Worm (Caenorhabditis elegans) whole organism, L4 larva: Measurements from ENCODE around the gene Y43F8B.19.

Experiments used
- F10B5.3 ChIP-seq: sonication (generic microtip); optimal IDR thresholded peaks from 2 replicates; lab custom pipeline; 2016; ENCODE audit warnings: mild to moderate bottlenecking, missing genetic modification characterization, missing compliant biosample characterization
- F37D6.2 ChIP-seq: sonication (generic microtip); optimal IDR thresholded peaks from 2 replicates; lab custom pipeline; 2016; ENCODE audit warnings: mild to moderate bottlenecking, missing genetic modification characterization, missing compliant biosample characterization
- F44E2.7 ChIP-seq: fragments of 200-800 bp; sonication (Bioruptor generic); IDR thresholded peaks from 2 replicates; pipeline ENCODE4 v2.1.2; 2022; ENCODE audit warnings: missing genetic modification characterization, missing compliant biosample characterization
- R02D3.7 ChIP-seq: fragments of 150-350 bp; sonication (generic microtip); optimal IDR thresholded peaks from 3 replicates; lab custom pipeline; 2014; ENCODE audit warnings: missing biosample characterization, missing genetic modification characterization
- Y5F2A.4 ChIP-seq: fragments of 200-800 bp; sonication (Bioruptor generic); optimal IDR thresholded peaks from 2 replicates; lab custom pipeline; 2018; ENCODE audit warnings: mild to moderate bottlenecking, missing genetic modification characterization, missing compliant biosample characterization
- Y75B8A.6 ChIP-seq: fragments of 200-800 bp; sonication (Bioruptor generic); IDR thresholded peaks from 2 replicates; pipeline ENCODE4 v1.3.6; 2022; ENCODE audit warnings: missing genetic modification reagents, missing genetic modification characterization, missing compliant biosample characterization
- aha-1 ChIP-seq: fragments of 150-350 bp; peaks from one replicate; lab custom pipeline; 2014; ENCODE audit warnings: missing biosample characterization, missing genetic modification characterization
- ama-1 ChIP-seq: fragments of 150-350 bp; optimal IDR thresholded peaks from 2 replicates; lab custom pipeline; 2014; ENCODE audit warnings: inconsistent platforms, mixed read lengths
- ctbp-1 ChIP-seq: fragments of 200-800 bp; sonication (Bioruptor generic); IDR thresholded peaks from 2 replicates; pipeline ENCODE4 v1.3.6; 2022; ENCODE audit warnings: missing genetic modification reagents, missing genetic modification characterization, missing compliant biosample characterization
- daf-12 ChIP-seq: fragments of 150-350 bp; optimal IDR thresholded peaks from 2 replicates; lab custom pipeline; 2014; ENCODE audit warnings: missing biosample characterization, missing genetic modification reagents, missing genetic modification characterization
- daf-19 ChIP-seq: fragments of 200-800 bp; sonication (Bioruptor generic); conservative IDR thresholded peaks from 2 replicates; pipeline ENCODE4 v1.3.6; 2022; ENCODE audit warnings: missing genetic modification characterization, missing compliant biosample characterization
- dmd-8 ChIP-seq: fragments of 200-800 bp; sonication (Bioruptor generic); IDR thresholded peaks from 2 replicates; pipeline ENCODE4 v1.3.6; 2022; ENCODE audit warnings: missing genetic modification characterization, missing compliant biosample characterization
- dmd-9 ChIP-seq: fragments of 200-800 bp; sonication (Bioruptor generic); IDR thresholded peaks from 2 replicates; pipeline ENCODE4 v1.3.6; 2022; ENCODE audit warnings: missing genetic modification reagents, missing genetic modification characterization, missing compliant biosample characterization
- dpl-1 ChIP-seq: fragments of 150-350 bp; optimal IDR thresholded peaks from 2 replicates; lab custom pipeline; 2014; ENCODE audit warnings: missing biosample characterization, missing genetic modification reagents, missing genetic modification characterization
- duxl-1 ChIP-seq: sonication (generic microtip); optimal IDR thresholded peaks from 2 replicates; lab custom pipeline; 2016; ENCODE audit warnings: mild to moderate bottlenecking, missing genetic modification characterization, moderate library complexity, missing compliant biosample characterization; ENCODE audit not compliant: poor library complexity
- lin-13 ChIP-seq: fragments of 150-350 bp; optimal IDR thresholded peaks from 2 replicates; lab custom pipeline; 2014; ENCODE audit warnings: missing biosample characterization, missing genetic modification reagents, missing genetic modification characterization
- lin-15B ChIP-seq: fragments of 150-350 bp; sonication (generic microtip); optimal IDR thresholded peaks from 3 replicates; lab custom pipeline; 2014; ENCODE audit warnings: missing biosample characterization, missing genetic modification characterization
- lir-3 ChIP-seq: sonication (generic microtip); optimal IDR thresholded peaks from 2 replicates; lab custom pipeline; 2016; ENCODE audit warnings: mild to moderate bottlenecking, missing genetic modification characterization, missing compliant biosample characterization
- lsy-2 ChIP-seq, 2 experiments: fragments of 150-350 bp in 1 of 2; sonication (generic microtip) in 1 of 2; optimal IDR thresholded peaks; 2 replicates each; lab custom pipeline; 2014 to 2017; ENCODE audit warnings: missing biosample characterization in 2 of 2, missing genetic modification characterization in 2 of 2
- mdt-29 ChIP-seq: fragments of 200-800 bp; sonication (Bioruptor generic); IDR thresholded peaks from 2 replicates; pipeline ENCODE4 v1.3.6; 2022; ENCODE audit warnings: missing genetic modification reagents, missing genetic modification characterization, missing compliant biosample characterization
- nhr-102 ChIP-seq: sonication (generic microtip); optimal IDR thresholded peaks from 2 replicates; lab custom pipeline; 2016; ENCODE audit warnings: mild to moderate bottlenecking, missing genetic modification characterization, moderate library complexity, missing compliant biosample characterization
- nhr-111 ChIP-seq: fragments of 200-800 bp; sonication (Bioruptor generic); optimal IDR thresholded peaks from 2 replicates; lab custom pipeline; 2018; ENCODE audit warnings: mild to moderate bottlenecking, missing genetic modification characterization, missing compliant biosample characterization
- nhr-41 ChIP-seq: fragments of 200-800 bp; sonication (Bioruptor generic); IDR thresholded peaks from 2 replicates; pipeline ENCODE4 v1.3.6; 2022; ENCODE audit warnings: missing genetic modification reagents, missing genetic modification characterization, missing compliant biosample characterization
- rbr-2 ChIP-seq: sonication (generic microtip); optimal IDR thresholded peaks from 2 replicates; lab custom pipeline; 2016; ENCODE audit warnings: missing genotype, missing genetic modification characterization, missing compliant biosample characterization
- sdz-12 ChIP-seq: fragments of 200-800 bp; sonication (Bioruptor generic); optimal IDR thresholded peaks from 2 replicates; lab custom pipeline; 2018; ENCODE audit warnings: mild to moderate bottlenecking, missing genetic modification characterization, missing compliant biosample characterization
- set-16 ChIP-seq: fragments of 200-800 bp; sonication (Bioruptor generic); IDR thresholded peaks from 2 replicates; pipeline ENCODE4 v1.3.6; 2022; ENCODE audit warnings: missing genetic modification reagents, missing genetic modification characterization, missing compliant biosample characterization
- spr-3 ChIP-seq: fragments of 200-800 bp; sonication (Bioruptor generic); optimal IDR thresholded peaks from 2 replicates; lab custom pipeline; 2018; ENCODE audit warnings: mild to moderate bottlenecking, missing genetic modification characterization, missing compliant biosample characterization

Y43F8B.19 gene

DNA sequence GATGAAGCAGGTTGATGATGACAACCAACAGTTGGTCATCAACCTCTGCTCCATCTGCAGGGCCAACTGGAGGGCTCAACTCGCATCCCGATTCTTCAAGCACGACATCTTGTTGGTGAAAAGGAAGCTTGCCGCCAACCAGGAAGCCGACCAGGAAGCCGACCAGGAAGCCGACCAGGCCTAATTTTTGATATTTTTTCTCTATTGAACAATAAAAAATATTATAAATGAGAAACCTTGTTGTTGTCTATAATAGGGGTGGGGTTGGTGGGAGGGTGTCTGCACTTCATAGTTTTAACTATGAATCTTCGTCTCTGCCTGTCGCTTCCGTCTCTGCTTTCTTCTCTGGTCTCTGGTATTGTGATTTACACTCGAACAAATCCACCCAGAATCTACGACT, 26.4 kb downstream of the Y43F8B.19 start, which contains the start of gene Y43F8B.18:
Gene Y43F8B.18, plus strand, starts transcription at position 301 of the 400 bp plus-strand sequence.
- TF ChIP-seq ama-1 (lab: Kevin White, UChicago): no peak
- TF ChIP-seq, all 104 proteins: peak for 0

DNA sequence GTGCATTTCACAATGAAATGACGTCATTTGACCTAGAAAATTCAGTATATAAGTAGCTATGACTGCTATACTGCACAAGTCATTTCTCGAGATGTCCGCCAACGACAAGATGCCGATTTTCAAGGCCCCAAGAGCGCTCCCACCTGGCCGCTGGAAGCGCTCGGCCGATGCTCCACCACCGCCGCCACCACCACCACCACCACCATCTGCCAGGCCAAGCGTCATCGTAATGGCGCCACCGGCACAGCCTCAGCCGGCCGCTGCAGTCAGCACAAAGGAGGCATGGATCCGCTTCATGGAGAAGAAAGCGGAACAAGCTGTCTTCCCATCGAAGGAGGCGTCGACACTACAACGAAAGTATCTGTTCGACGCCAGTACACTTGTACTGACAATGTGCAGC, 26.8 kb downstream of the Y43F8B.19 start, which contains the start of gene Y43F8B.28:
Gene Y43F8B.28, plus strand, starts transcription at position 59 of the 400 bp plus-strand sequence.
- peak; percentile 95 for TF ChIP-seq set-16 (GFP tag; lab: Robert Waterston, UW)
- no peak for TF ChIP-seq daf-19
- no peak for TF ChIP-seq F37D6.2 (tag; lab: Kevin White, UChicago)

DNA sequence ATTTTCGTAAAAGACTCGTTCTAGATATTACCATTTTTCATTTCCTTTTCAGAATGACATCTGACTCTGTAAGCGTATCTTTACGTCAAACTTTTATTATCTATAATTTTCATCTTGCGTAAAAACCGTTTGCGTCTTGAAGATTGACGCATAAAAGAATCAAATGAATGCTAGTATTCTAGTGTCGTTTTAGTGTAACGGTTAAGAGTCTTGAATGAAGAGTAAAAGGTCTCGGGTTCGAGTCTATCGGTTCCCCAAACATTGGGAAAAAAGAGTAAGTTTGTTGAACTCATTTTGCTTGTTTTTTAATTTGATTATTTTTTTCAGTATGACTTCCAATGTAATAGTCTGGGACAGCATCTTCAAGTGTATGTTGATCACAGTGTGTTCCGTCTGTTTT, 27.6 kb downstream of the Y43F8B.19 start, which contains the start of gene Y43F8B.17:
Gene Y43F8B.17, plus strand, starts transcription at position 215 of the 400 bp plus-strand sequence.
- TF ChIP-seq spr-3 (GFP tag; lab: Kevin White, UChicago) (no peak), F10B5.3 (tag; lab: Kevin White, UChicago) (no peak), sdz-12 (no peak), mdt-29 (GFP tag; lab: Robert Waterston, UW) (no peak)
- TF ChIP-seq, all 104 proteins: peak for 0

DNA sequence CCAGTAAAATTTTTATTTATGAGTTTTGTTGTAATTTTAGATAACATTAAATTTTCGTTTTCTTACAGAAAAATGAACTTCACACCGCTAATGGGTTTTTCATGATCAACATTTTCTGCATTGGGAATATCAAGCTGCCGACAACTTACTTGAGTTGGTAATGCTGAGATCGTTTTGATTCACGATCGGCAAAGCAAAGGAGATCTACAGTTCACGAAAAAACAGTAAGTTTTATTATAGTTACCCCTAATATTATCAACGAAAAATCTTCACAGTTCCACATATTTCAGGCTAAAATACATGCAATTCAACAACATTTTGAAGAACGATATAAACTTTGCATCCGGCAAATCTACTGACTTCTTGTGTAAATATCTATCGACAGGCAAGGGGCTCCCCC, 29.6 kb downstream of the Y43F8B.19 start, which contains the start of gene Y43F8B.22:
Gene Y43F8B.22, plus strand, starts transcription at position 301 of the 400 bp plus-strand sequence.
- TF ChIP-seq aha-1 (tag; lab: Kevin White, UChicago) (peak; percentile 68), F10B5.3 (tag; lab: Kevin White, UChicago) (no peak)

DNA sequence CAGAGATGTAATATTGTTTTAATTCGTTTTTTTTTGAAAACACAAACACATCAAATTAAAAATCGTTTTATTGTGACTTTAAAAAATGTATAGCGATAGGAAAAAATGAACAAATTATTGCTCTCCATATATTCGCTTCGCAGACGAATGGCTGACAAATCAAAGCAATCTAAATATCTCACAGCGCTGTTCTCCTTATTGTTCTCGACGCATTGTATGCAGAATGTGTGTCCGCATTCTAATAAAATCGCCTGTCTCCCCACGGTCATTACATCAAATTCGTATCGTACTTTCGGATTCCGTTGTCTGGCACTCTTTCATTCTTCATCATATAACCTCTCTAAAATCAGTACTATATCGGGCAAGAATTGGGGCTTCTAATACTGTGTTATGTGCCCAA, 34.3 kb downstream of the Y43F8B.19 start, which contains the start of gene Y43F8B.9:
Gene Y43F8B.9, plus strand, starts transcription at position 301 of the 400 bp plus-strand sequence.
- no peak for TF ChIP-seq F44E2.7 (GFP tag; lab: Robert Waterston, UW)
- TF ChIP-seq nhr-111 (GFP tag; lab: Kevin White, UChicago): no peak
- no peak for TF ChIP-seq dmd-8 (GFP tag; lab: Robert Waterston, UW)
- no peak for TF ChIP-seq nhr-102 (tag; lab: Kevin White, UChicago)
- TF ChIP-seq lin-13 (GFP tag; lab: Kevin White, UChicago): no peak

DNA sequence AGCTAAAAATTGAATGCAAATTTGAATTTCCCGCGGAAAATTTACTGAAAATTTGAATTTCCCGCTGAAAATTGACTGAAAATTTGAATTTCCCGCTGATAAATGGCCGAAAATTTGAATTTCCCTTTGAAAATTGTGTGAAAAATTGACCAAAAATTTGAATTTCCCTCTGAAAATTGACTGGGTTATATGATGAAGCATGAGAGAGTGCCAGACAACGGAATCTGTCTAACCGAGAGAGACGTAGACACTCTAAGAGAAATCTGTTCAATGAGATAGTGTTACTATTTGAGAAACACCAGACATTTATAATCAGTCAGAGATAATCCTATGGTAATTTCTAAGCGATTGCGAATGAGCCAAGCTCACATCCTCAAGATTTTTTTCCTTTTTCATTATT, 34.8 kb downstream of the Y43F8B.19 start:
- no peak for TF ChIP-seq lin-15B (tag; lab: Kevin White, UChicago)
- no peak for TF ChIP-seq R02D3.7 (tag; lab: Kevin White, UChicago)
- TF ChIP-seq lsy-2 (tag; optimal IDR thresholded peaks at IDR 0.05; lab: Kevin White, UChicago): no peak
- no peak for TF ChIP-seq rbr-2
- no peak for TF ChIP-seq nhr-111 (GFP tag; lab: Kevin White, UChicago)
- no peak for TF ChIP-seq dmd-9 (GFP tag; lab: Robert Waterston, UW)
- no peak for TF ChIP-seq set-16 (GFP tag; lab: Robert Waterston, UW)
- no peak for TF ChIP-seq nhr-41 (GFP tag; lab: Robert Waterston, UW)
- TF ChIP-seq Y75B8A.6: no peak

DNA sequence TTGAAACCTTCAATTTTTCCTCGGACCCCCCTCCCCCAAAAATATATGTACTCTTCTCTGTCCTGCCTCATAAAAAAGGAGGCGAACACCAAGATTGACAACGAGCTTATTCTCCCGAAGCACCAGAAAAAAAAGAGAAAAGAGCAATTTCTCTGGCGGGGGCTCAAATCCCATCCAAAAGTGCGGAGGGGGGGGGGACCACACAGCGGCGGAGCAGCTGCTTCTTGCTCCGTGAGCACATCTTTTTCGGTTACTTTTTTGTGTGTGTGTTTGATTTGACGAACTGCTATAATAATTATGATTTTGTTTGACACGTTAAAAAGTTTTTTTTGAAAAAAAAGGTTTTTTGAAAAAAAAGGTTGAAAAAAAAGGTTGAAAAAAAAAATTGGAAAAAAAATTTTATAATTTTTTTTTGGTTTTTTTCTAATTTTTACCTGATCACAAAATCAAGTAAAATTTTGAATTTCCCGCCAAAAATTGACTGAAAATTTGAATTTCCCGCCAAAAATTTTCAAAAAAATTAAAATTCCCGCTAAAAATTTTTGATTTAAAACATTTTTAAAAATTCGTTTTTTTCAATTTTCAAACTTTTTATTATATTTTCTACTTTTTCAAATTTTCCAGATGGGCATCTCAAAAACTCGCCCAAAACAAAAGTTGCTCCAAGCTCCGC, 38.1 kb downstream of the Y43F8B.19 start, which contains the start of gene Y43F8B.10:
Gene Y43F8B.10, plus strand, starts transcription at position 623 of the 673 bp plus-strand sequence.
- TF ChIP-seq dpl-1 (GFP tag; lab: Kevin White, UChicago) (no peak), daf-12 (tag; lab: Kevin White, UChicago) (no peak), set-16 (GFP tag; lab: Robert Waterston, UW) (peak; percentile 52; the same call in 1 of the 2 replicates)

DNA sequence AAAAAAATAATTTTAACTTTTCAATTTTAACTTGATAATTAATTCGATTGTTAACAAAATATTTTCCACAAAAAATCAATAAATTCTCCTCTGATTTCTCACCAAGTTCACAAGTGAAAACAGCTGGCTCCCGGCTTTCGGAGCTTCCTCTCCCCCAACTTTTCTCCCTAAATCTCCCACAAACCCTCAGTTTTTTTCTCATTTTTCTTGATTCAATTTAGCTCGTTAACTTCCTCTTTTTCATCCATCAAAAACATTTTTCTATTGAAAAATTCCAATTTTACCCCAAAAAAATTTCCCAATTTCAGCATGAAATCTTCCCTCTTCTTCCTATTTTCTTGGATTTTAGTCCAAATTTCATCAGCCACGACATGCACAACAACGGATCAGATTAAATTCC, 41.7 kb downstream of the Y43F8B.19 start, which contains the start of gene Y43F8B.11:
Gene Y43F8B.11, plus strand, starts transcription at position 301 of the 400 bp plus-strand sequence.
- TF ChIP-seq duxl-1 (tag; lab: Kevin White, UChicago) (no peak), lir-3 (tag; lab: Kevin White, UChicago) (no peak), lin-13 (GFP tag; lab: Kevin White, UChicago) (no peak), aha-1 (tag; lab: Kevin White, UChicago) (peak; percentile 62), Y5F2A.4 (GFP tag; lab: Kevin White, UChicago) (no peak), ctbp-1 (GFP tag; lab: Robert Waterston, UW) (no peak)
